Worm (Caenorhabditis elegans) whole organism, young adult: ENCODE measurements around the gene ttc-39B.
A peak's percentile ranks its signal among the peaks of the same experiment; 100 is the strongest.

Experiments used
- B0035.1 ChIP-seq: sonication (generic microtip); optimal IDR thresholded peaks from 2 replicates; lab custom pipeline; 2016; ENCODE audit warnings: missing genetic modification characterization, mild to moderate bottlenecking, missing compliant biosample characterization, missing genotype, missing genetic modification reagents
- B0261.1 ChIP-seq: sonication (generic microtip); optimal IDR thresholded peaks from 2 replicates; lab custom pipeline; 2016; ENCODE audit warnings: mild to moderate bottlenecking, missing genetic modification characterization, moderate library complexity, missing compliant biosample characterization
- F23B12.7 ChIP-seq: sonication (generic microtip); optimal IDR thresholded peaks from 2 replicates; lab custom pipeline; 2017; ENCODE audit warnings: missing genetic modification characterization, mild to moderate bottlenecking, missing compliant biosample characterization, antibody characterized with exemption, moderate library complexity; ENCODE audit not compliant: insufficient read depth
- F33H1.4 ChIP-seq: fragments of 200-800 bp; sonication (Bioruptor generic); IDR thresholded peaks from 2 replicates; pipeline ENCODE4 v1.3.6; 2022; ENCODE audit warnings: missing genetic modification reagents, missing genetic modification characterization, missing compliant biosample characterization
- F52B5.7 ChIP-seq: sonication (generic microtip); optimal IDR thresholded peaks from 2 replicates; lab custom pipeline; 2016; ENCODE audit warnings: mild to moderate bottlenecking, missing genetic modification characterization, missing compliant biosample characterization
- F55B11.4 ChIP-seq: sonication (generic microtip); optimal IDR thresholded peaks from 2 replicates; lab custom pipeline; 2016; ENCODE audit warnings: missing compliant biosample characterization, missing genetic modification characterization, borderline replicate concordance; ENCODE audit not compliant: insufficient read depth
- F57A8.1 ChIP-seq: fragments of 200-800 bp; sonication (Bioruptor generic); optimal IDR thresholded peaks from 2 replicates; lab custom pipeline; 2018; ENCODE audit warnings: mild to moderate bottlenecking, missing genetic modification characterization, moderate library complexity, missing compliant biosample characterization
- K11D2.4 ChIP-seq: fragments of 200-800 bp; sonication (Bioruptor generic); IDR thresholded peaks from 2 replicates; pipeline ENCODE4 v1.3.6; 2022; ENCODE audit warnings: missing genetic modification reagents, missing genetic modification characterization, missing compliant biosample characterization
- T26A5.8 ChIP-seq: sonication (generic microtip); optimal IDR thresholded peaks from 2 replicates; lab custom pipeline; 2016; ENCODE audit warnings: missing genetic modification characterization, missing compliant biosample characterization
- Y53G8AR.9 ChIP-seq: fragments of 200-800 bp; sonication (Bioruptor generic); conservative IDR thresholded peaks from 2 replicates; pipeline ENCODE4 v1.3.6; 2022; ENCODE audit warnings: missing genetic modification reagents, missing genetic modification characterization, missing compliant biosample characterization
- Y56A3A.18 ChIP-seq: fragments of 200-800 bp; sonication (Bioruptor generic); IDR thresholded peaks from 2 replicates; pipeline ENCODE4 v1.3.6; 2022; ENCODE audit warnings: missing genetic modification reagents, missing genetic modification characterization, missing compliant biosample characterization
- akir-1 ChIP-seq: fragments of 200-800 bp; sonication (Bioruptor generic); optimal IDR thresholded peaks from 2 replicates; lab custom pipeline; 2018; ENCODE audit warnings: mild to moderate bottlenecking, missing genetic modification characterization, moderate library complexity, missing compliant biosample characterization
- atf-7 ChIP-seq: sonication (generic microtip); optimal IDR thresholded peaks from 2 replicates; lab custom pipeline; 2017; ENCODE audit warnings: mild to moderate bottlenecking, missing genetic modification characterization, missing compliant biosample characterization
- athp-1 ChIP-seq: sonication (generic microtip); optimal IDR thresholded peaks from 2 replicates; lab custom pipeline; 2017; ENCODE audit warnings: mild to moderate bottlenecking, missing genetic modification characterization, missing compliant biosample characterization
- cebp-1 ChIP-seq, 2 experiments: fragments of 200-800 bp in 1 of 2; sonication (Bioruptor generic) in 1 of 2; sonication (generic microtip) in 1 of 2; IDR thresholded peaks in 1 of 2; optimal IDR thresholded peaks in 1 of 2; 2 replicates each; pipeline versions ENCODE4 v1.3.6 to Lab custom; 2017 to 2022; ENCODE audit warnings: missing compliant biosample characterization in 2 of 2, missing genetic modification characterization in 2 of 2, mild to moderate bottlenecking in 1 of 2, missing genetic modification reagents in 1 of 2, moderate library complexity in 1 of 2
- cebp-2 ChIP-seq: fragments of 200-800 bp; sonication (Bioruptor generic); IDR thresholded peaks from 2 replicates; pipeline ENCODE4 v1.3.6; 2022; ENCODE audit warnings: missing genetic modification characterization, missing compliant biosample characterization
- dpff-1 ChIP-seq: sonication (generic microtip); optimal IDR thresholded peaks from 2 replicates; lab custom pipeline; 2017; ENCODE audit warnings: mild to moderate bottlenecking, missing genetic modification characterization, missing compliant biosample characterization
- dpl-1 ChIP-seq: fragments of 150-350 bp; optimal IDR thresholded peaks from 2 replicates; lab custom pipeline; 2014; ENCODE audit warnings: missing biosample characterization, missing genetic modification reagents, missing genetic modification characterization
- efl-1 ChIP-seq: fragments of 150-350 bp; optimal IDR thresholded peaks from 2 replicates; lab custom pipeline; 2014; ENCODE audit warnings: missing biosample characterization, missing genetic modification reagents, missing genetic modification characterization
- egrh-3 ChIP-seq: fragments of 200-800 bp; sonication (Bioruptor generic); IDR thresholded peaks from 2 replicates; pipeline ENCODE4 v1.3.6; 2022; ENCODE audit warnings: missing genetic modification reagents, missing genetic modification characterization, missing compliant biosample characterization
- ets-4 ChIP-seq: fragments of 200-800 bp; sonication (Bioruptor generic); optimal IDR thresholded peaks from 2 replicates; lab custom pipeline; 2018; ENCODE audit warnings: mild to moderate bottlenecking, missing genetic modification characterization, missing compliant biosample characterization
- him-1 ChIP-seq: sonication (generic microtip); optimal IDR thresholded peaks from 2 replicates; lab custom pipeline; 2016; ENCODE audit warnings: missing genotype, missing genetic modification reagents, missing genetic modification characterization, missing compliant biosample characterization
- hlh-26 ChIP-seq: fragments of 200-800 bp; sonication (Bioruptor generic); conservative IDR thresholded peaks from 2 replicates; pipeline ENCODE4 v1.3.6; 2022; ENCODE audit warnings: missing genetic modification reagents, missing genetic modification characterization, missing compliant biosample characterization
- hmg-1.2 ChIP-seq: fragments of 200-800 bp; sonication (Bioruptor generic); IDR thresholded peaks from 2 replicates; pipeline ENCODE4 v1.3.6; 2022; ENCODE audit warnings: missing genetic modification reagents, missing genetic modification characterization, missing compliant biosample characterization
- hrde-1 ChIP-seq: sonication (generic microtip); optimal IDR thresholded peaks from 2 replicates; lab custom pipeline; 2016; ENCODE audit warnings: missing genetic modification characterization, mild to moderate bottlenecking, missing compliant biosample characterization, moderate library complexity, missing genotype, missing genetic modification reagents, borderline replicate concordance
- let-526 ChIP-seq: fragments of 200-800 bp; sonication (Bioruptor generic); IDR thresholded peaks from 2 replicates; pipeline ENCODE4 v1.3.6; 2022; ENCODE audit warnings: missing genetic modification reagents, missing genetic modification characterization, missing compliant biosample characterization
- lin-40 ChIP-seq: sonication (generic microtip); optimal IDR thresholded peaks from 2 replicates; lab custom pipeline; 2016; ENCODE audit warnings: missing genetic modification characterization, mild to moderate bottlenecking, missing compliant biosample characterization, missing genotype, missing genetic modification reagents
- lin-54 ChIP-seq: fragments of 200-800 bp; sonication (Bioruptor generic); optimal IDR thresholded peaks from 2 replicates; lab custom pipeline; 2018; ENCODE audit warnings: mild to moderate bottlenecking, missing genetic modification characterization, missing compliant biosample characterization
- lsl-1 ChIP-seq: fragments of 200-800 bp; sonication (Bioruptor generic); optimal IDR thresholded peaks from 2 replicates; lab custom pipeline; 2018; ENCODE audit warnings: mild to moderate bottlenecking, missing genetic modification characterization, moderate library complexity, missing compliant biosample characterization
- lsy-27 ChIP-seq: sonication (generic microtip); optimal IDR thresholded peaks from 2 replicates; lab custom pipeline; 2017; ENCODE audit warnings: missing genetic modification characterization, mild to moderate bottlenecking, missing compliant biosample characterization, antibody characterized with exemption, missing genotype, borderline replicate concordance; ENCODE audit not compliant: insufficient read depth
- madf-6 ChIP-seq: fragments of 200-800 bp; sonication (Bioruptor generic); IDR thresholded peaks from 2 replicates; pipeline ENCODE4 v1.3.6; 2022; ENCODE audit warnings: missing genetic modification reagents, missing genetic modification characterization, missing compliant biosample characterization
- madf-8 ChIP-seq: fragments of 200-800 bp; sonication (Bioruptor generic); conservative IDR thresholded peaks from 2 replicates; pipeline ENCODE4 v1.3.6; 2022; ENCODE audit warnings: missing genetic modification reagents, missing genetic modification characterization, missing compliant biosample characterization
- mel-28 ChIP-seq: sonication (generic microtip); optimal IDR thresholded peaks from 2 replicates; lab custom pipeline; 2016; ENCODE audit warnings: borderline replicate concordance, mild to moderate bottlenecking, missing genetic modification characterization, missing compliant biosample characterization
- mxl-1 ChIP-seq: sonication (generic microtip); optimal IDR thresholded peaks from 2 replicates; lab custom pipeline; 2016; ENCODE audit warnings: missing genetic modification characterization, missing compliant biosample characterization
- nhr-120 ChIP-seq: fragments of 200-800 bp; sonication (Bioruptor generic); IDR thresholded peaks from 2 replicates; pipeline ENCODE4 v1.3.6; 2022; ENCODE audit warnings: missing genetic modification characterization, missing compliant biosample characterization
- nhr-179 ChIP-seq: sonication (generic microtip); optimal IDR thresholded peaks from 2 replicates; lab custom pipeline; 2016; ENCODE audit warnings: mild to moderate bottlenecking, missing genetic modification characterization, missing compliant biosample characterization
- sdz-38 ChIP-seq: sonication (generic microtip); optimal IDR thresholded peaks from 2 replicates; lab custom pipeline; 2016; ENCODE audit warnings: missing genotype, missing genetic modification characterization, missing compliant biosample characterization
- sea-2 ChIP-seq: fragments of 200-800 bp; sonication (Bioruptor generic); IDR thresholded peaks from 2 replicates; pipeline ENCODE4 v1.3.6; 2022; ENCODE audit warnings: missing genetic modification characterization, missing compliant biosample characterization
- snpc-1.3 ChIP-seq: sonication (generic microtip); optimal IDR thresholded peaks from 2 replicates; lab custom pipeline; 2017; ENCODE audit warnings: missing genetic modification characterization, mild to moderate bottlenecking, missing compliant biosample characterization, antibody characterized with exemption, moderate library complexity, missing genotype, missing genetic modification reagents; ENCODE audit not compliant: insufficient read depth
- tbx-9 ChIP-seq: sonication (generic microtip); optimal IDR thresholded peaks from 2 replicates; lab custom pipeline; 2016; ENCODE audit warnings: borderline replicate concordance, missing genetic modification characterization, inconsistent platforms, missing compliant biosample characterization
- tlf-1 ChIP-seq: fragments of 200-800 bp; sonication (Bioruptor generic); optimal IDR thresholded peaks from 2 replicates; lab custom pipeline; 2018; ENCODE audit warnings: mild to moderate bottlenecking, missing genetic modification characterization, missing compliant biosample characterization
- zfh-2 ChIP-seq: fragments of 200-800 bp; sonication (Bioruptor generic); conservative IDR thresholded peaks from 2 replicates; pipeline ENCODE4 v1.3.6; 2022; ENCODE audit warnings: missing genetic modification reagents, missing genetic modification characterization, missing compliant biosample characterization
- ztf-18 ChIP-seq: sonication (generic microtip); optimal IDR thresholded peaks from 2 replicates; lab custom pipeline; 2016; ENCODE audit warnings: missing genotype, mild to moderate bottlenecking, missing genetic modification characterization, missing compliant biosample characterization
- ztf-28 ChIP-seq: fragments of 200-800 bp; sonication (Bioruptor generic); IDR thresholded peaks from 2 replicates; pipeline ENCODE4 v1.3.6; 2022; ENCODE audit warnings: missing genetic modification reagents, missing genetic modification characterization, missing compliant biosample characterization
- ztf-3 ChIP-seq: fragments of 200-800 bp; sonication (Bioruptor generic); optimal IDR thresholded peaks from 2 replicates; lab custom pipeline; 2018; ENCODE audit warnings: mild to moderate bottlenecking, missing genetic modification characterization, missing compliant biosample characterization

The ttc-39B gene

DNA sequence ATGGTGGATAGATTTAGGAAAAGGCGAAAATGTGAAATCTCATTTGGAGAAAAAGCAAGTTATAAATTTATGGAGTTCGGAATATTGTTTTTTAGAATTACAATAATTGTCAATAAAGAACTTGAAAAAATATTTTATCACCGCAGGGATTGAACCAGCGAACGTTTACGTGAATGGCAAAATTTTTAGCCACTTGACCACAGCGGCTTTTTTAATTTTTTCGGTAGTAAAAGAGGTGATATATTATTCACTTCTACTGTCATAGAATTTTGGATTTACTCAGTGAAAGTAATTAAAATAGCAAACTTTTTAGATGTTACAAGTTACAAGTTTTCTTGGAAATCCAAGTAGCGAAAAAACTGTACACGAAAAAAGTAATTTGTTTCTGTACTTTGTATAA is 24.4 kb upstream of the ttc-39B start (continued):
- peak; percentile 28 for TF ChIP-seq snpc-1.3 (tag; lab: Kevin White, UChicago)
- TF ChIP-seq nhr-120, result no peak
- TF ChIP-seq athp-1, result peak; percentile 50
- TF ChIP-seq madf-6 (GFP tag; lab: Robert Waterston, UW), result peak; percentile 49; the same call in 1 of the 2 replicates
- no peak for TF ChIP-seq atf-7
- no peak for TF ChIP-seq T26A5.8 (tag; lab: Kevin White, UChicago)
- TF ChIP-seq madf-8 (GFP tag; lab: Robert Waterston, UW), result no peak
- TF ChIP-seq F55B11.4, result no peak
- TF ChIP-seq him-1 (tag; lab: Kevin White, UChicago), result no peak
- no peak for TF ChIP-seq F33H1.4 (GFP tag; lab: Robert Waterston, UW)
- TF ChIP-seq hlh-26, result no peak
- TF ChIP-seq Y56A3A.18 (GFP tag; lab: Robert Waterston, UW), result no peak
- TF ChIP-seq B0035.1 (tag; lab: Kevin White, UChicago), result no peak
- no peak for TF ChIP-seq F57A8.1 (GFP tag; lab: Kevin White, UChicago)
- no peak for TF ChIP-seq K11D2.4 (GFP tag; lab: Robert Waterston, UW)
- no peak for TF ChIP-seq F52B5.7
- TF ChIP-seq sea-2 (GFP tag; lab: Robert Waterston, UW), result no peak
- peak; percentile 54 for TF ChIP-seq F23B12.7
- TF ChIP-seq B0261.1 (tag; lab: Kevin White, UChicago), result peak; percentile 52

- TF ChIP-seq ztf-28 (GFP tag; lab: Robert Waterston, UW), result no peak
- TF ChIP-seq efl-1 (GFP tag; lab: Kevin White, UChicago), result peak; percentile 22
- no peak for TF ChIP-seq cebp-1 (GFP tag; IDR thresholded peaks at IDR 0.05; lab: Robert Waterston, UW)
- TF ChIP-seq cebp-1 (tag; optimal IDR thresholded peaks at IDR 0.05; lab: Kevin White, UChicago), result peak; percentile 65
- TF ChIP-seq dpff-1 (tag; lab: Kevin White, UChicago), result no peak
- TF ChIP-seq cebp-2 (GFP tag; lab: Robert Waterston, UW), result no peak
- TF ChIP-seq nhr-179 (tag; lab: Kevin White, UChicago), result no peak
- no peak for TF ChIP-seq egrh-3 (GFP tag; lab: Robert Waterston, UW)
- peak; percentile 41; the same call in 1 of the 2 replicates for TF ChIP-seq zfh-2 (GFP tag; lab: Robert Waterston, UW)
- TF ChIP-seq lin-54, result peak; percentile 33
- TF ChIP-seq lsl-1 (GFP tag; lab: Kevin White, UChicago), result peak; percentile 53
- no peak for TF ChIP-seq ets-4 (GFP tag; lab: Kevin White, UChicago)
- TF ChIP-seq let-526 (GFP tag; lab: Robert Waterston, UW), result no peak
- TF ChIP-seq lsy-27 (tag; lab: Kevin White, UChicago), result no peak
- TF ChIP-seq lin-40 (tag; lab: Kevin White, UChicago), result peak; percentile 55
- TF ChIP-seq dpl-1 (GFP tag; lab: Kevin White, UChicago), result peak; percentile 22
- TF ChIP-seq nhr-120, result no peak
- TF ChIP-seq ztf-3 (GFP tag; lab: Kevin White, UChicago), result no peak
- TF ChIP-seq Y53G8AR.9 (GFP tag; lab: Robert Waterston, UW), result no peak
- TF ChIP-seq tlf-1 (GFP tag; lab: Kevin White, UChicago), result peak; percentile 7
- TF ChIP-seq hmg-1.2 (GFP tag; lab: Robert Waterston, UW), result peak; percentile 69
- TF ChIP-seq mxl-1 (tag; lab: Kevin White, UChicago), result no peak
- no peak for TF ChIP-seq sdz-38 (tag; lab: Kevin White, UChicago)
- no peak for TF ChIP-seq akir-1 (GFP tag; lab: Kevin White, UChicago)
- TF ChIP-seq mel-28 (tag; lab: Kevin White, UChicago), result no peak
- TF ChIP-seq hrde-1 (tag; lab: Kevin White, UChicago), result no peak
- no peak for TF ChIP-seq tbx-9 (tag; lab: Kevin White, UChicago)
- TF ChIP-seq ztf-18 (tag; lab: Kevin White, UChicago), result peak; percentile 92
These were observed 21.9 kb upstream of the ttc-39B start, which contains the start of gene C32D5.11 for ce11 chrII:6355396-6356346. C32D5.11 (minus strand) TSS chrII:6355446.
